Worm (Caenorhabditis elegans): ENCODE results near the gene klp-19.

Gene klp-19

DNA sequence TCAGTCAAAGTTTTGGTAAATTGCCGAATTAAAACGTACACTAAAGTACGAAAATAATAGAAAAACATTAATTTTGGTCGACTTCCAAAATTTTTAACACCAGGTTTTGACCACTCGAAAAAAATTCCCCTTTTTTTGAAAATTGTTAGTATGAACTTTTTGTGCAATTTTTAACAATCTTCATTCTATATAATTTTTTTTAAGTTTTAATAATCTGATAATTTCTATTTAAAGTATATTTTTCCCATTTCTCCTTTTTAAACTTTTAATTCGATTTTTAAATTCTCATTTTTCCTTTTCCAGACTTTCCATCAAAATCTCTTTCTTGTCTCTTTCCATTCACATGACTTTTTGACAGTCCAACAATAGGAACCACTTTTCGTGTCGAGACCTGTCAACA, 30.1 kb downstream of the klp-19 start, which contains the start of gene unc-64:
TSS of gene unc-64 (plus strand) at position 301 of the 400 bp plus-strand sequence.
- TF ChIP-seq hmg-4 (GFP tag; optimal IDR thresholded peaks at IDR 0.05) = no peak
- no peak for TF ChIP-seq tra-4 (tag; optimal IDR thresholded peaks at IDR 0.05)
- no peak for TF ChIP-seq ets-7 (tag; optimal IDR thresholded peaks at IDR 0.05)
- no peak for TF ChIP-seq sea-1 (GFP tag; conservative IDR thresholded peaks at IDR 0.05)
- no peak for TF ChIP-seq tbx-11 (GFP tag; IDR thresholded peaks at IDR 0.05)
- TF ChIP-seq ama-1 (optimal IDR thresholded peaks at IDR 0.05) = no peak
- TF ChIP-seq B0310.2 (tag; optimal IDR thresholded peaks at IDR 0.05) = no peak
- no peak for TF ChIP-seq scrt-1 (GFP tag; IDR thresholded peaks at IDR 0.05)
- TF ChIP-seq ceh-36 (tag; optimal IDR thresholded peaks at IDR 0.05) = no peak
- no peak for TF ChIP-seq flt-1 (GFP tag; IDR thresholded peaks at IDR 0.05)
- TF ChIP-seq F13C5.2 (tag; optimal IDR thresholded peaks at IDR 0.05) = no peak
- TF ChIP-seq ceh-13 (GFP tag; optimal IDR thresholded peaks at IDR 0.05) = no peak
- no peak for TF ChIP-seq hmbx-1 (tag; optimal IDR thresholded peaks at IDR 0.05)
- TF ChIP-seq tbx-37 (GFP tag; conservative IDR thresholded peaks at IDR 0.05) = no peak
- TF ChIP-seq pes-1 (GFP tag; IDR thresholded peaks at IDR 0.05) = no peak
- TF ChIP-seq hnd-1 (tag; optimal IDR thresholded peaks at IDR 0.05) = no peak
- TF ChIP-seq aly-1 (tag; optimal IDR thresholded peaks at IDR 0.05) = no peak

DNA sequence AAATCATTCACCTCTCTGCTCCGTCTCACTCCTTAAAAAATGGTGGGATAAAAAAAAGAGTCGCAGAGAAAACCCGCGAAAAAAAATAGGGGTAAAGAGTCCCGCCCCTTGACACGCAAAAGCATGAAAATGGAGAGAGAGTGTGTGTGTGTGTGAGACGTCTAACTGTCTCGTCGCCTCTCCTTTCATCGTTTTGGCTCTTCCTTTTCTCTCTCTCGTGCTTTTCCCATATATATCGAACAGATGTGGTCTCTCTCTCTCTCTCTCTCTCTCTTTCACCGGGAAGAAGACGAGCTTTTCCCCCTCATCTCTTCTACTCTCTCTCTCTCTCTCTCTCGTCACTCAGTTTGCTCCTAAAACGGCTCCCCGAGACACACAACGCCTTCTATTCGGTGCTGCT, 31.3 kb downstream of the klp-19 start:
- TF ChIP-seq hmbx-1 (tag; optimal IDR thresholded peaks at IDR 0.05) (no peak), scrt-1 (GFP tag; IDR thresholded peaks at IDR 0.05) (no peak), aly-1 (tag; optimal IDR thresholded peaks at IDR 0.05) (no peak), ets-7 (tag; optimal IDR thresholded peaks at IDR 0.05) (no peak), pes-1 (GFP tag; IDR thresholded peaks at IDR 0.05) (no peak), hmg-4 (GFP tag; optimal IDR thresholded peaks at IDR 0.05) (peak; percentile 42)

DNA sequence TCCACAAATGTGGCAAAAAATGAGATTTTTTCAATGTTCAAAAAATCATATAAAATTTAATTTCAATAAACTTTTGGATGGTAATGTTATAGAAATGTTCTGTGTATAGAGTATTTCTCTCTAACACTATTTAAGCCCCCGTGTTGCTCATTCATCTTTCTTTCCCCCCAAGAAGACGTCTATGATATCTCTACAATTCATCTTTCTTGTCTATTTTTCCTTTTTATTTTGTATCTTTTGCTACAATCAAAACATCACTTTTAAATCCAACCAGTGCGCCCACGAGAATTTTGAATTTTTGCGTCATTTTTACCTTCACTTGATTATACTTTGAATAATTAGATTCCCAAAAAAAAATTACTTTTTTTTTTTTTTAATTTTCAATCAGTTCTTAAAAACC, 34.3 kb downstream of the klp-19 start:
- TF ChIP-seq ama-1 (optimal IDR thresholded peaks at IDR 0.05) = no peak
- no peak for TF ChIP-seq B0310.2 (tag; optimal IDR thresholded peaks at IDR 0.05)
- TF ChIP-seq hmbx-1 (tag; optimal IDR thresholded peaks at IDR 0.05) = no peak
- TF ChIP-seq tbx-11 (GFP tag; IDR thresholded peaks at IDR 0.05) = no peak
- TF ChIP-seq scrt-1 (GFP tag; IDR thresholded peaks at IDR 0.05) = no peak
- no peak for TF ChIP-seq F13C5.2 (tag; optimal IDR thresholded peaks at IDR 0.05)
- TF ChIP-seq ets-7 (tag; optimal IDR thresholded peaks at IDR 0.05) = no peak
- no peak for TF ChIP-seq ceh-13 (GFP tag; optimal IDR thresholded peaks at IDR 0.05)
- TF ChIP-seq flt-1 (GFP tag; IDR thresholded peaks at IDR 0.05) = no peak
- TF ChIP-seq pes-1 (GFP tag; IDR thresholded peaks at IDR 0.05) = no peak

DNA sequence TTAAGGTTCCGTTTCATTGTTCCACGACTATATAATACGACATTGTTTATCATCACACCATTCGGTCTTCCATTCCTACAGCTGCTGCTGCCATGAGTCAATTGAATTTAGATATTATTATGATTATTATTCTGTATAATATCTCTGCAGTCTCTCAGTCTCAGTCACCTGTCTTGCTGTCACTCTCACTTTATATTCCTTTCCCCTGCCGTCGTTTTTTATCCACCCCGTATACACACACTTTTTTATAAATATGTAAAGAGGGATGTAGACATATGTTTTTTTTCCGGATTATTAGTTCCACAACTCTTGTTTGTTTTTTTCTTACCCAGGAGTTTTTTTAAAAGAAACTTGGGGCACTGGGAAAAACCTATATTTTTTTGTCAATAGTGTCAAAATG, 34.8 kb downstream of the klp-19 start:
- TF ChIP-seq flt-1 (GFP tag; IDR thresholded peaks at IDR 0.05) (no peak), ama-1 (optimal IDR thresholded peaks at IDR 0.05) (no peak), ets-7 (tag; optimal IDR thresholded peaks at IDR 0.05) (no peak), ceh-13 (GFP tag; optimal IDR thresholded peaks at IDR 0.05) (no peak), tbx-11 (GFP tag; IDR thresholded peaks at IDR 0.05) (no peak), hmbx-1 (tag; optimal IDR thresholded peaks at IDR 0.05) (no peak), ceh-36 (tag; optimal IDR thresholded peaks at IDR 0.05) (no peak), aly-1 (tag; optimal IDR thresholded peaks at IDR 0.05) (no peak), tra-4 (tag; optimal IDR thresholded peaks at IDR 0.05) (no peak), B0310.2 (tag; optimal IDR thresholded peaks at IDR 0.05) (no peak), pes-1 (GFP tag; IDR thresholded peaks at IDR 0.05) (no peak), scrt-1 (GFP tag; IDR thresholded peaks at IDR 0.05) (no peak), F13C5.2 (tag; optimal IDR thresholded peaks at IDR 0.05) (no peak), sea-1 (GFP tag; conservative IDR thresholded peaks at IDR 0.05) (no peak), tbx-37 (GFP tag; conservative IDR thresholded peaks at IDR 0.05) (no peak), hnd-1 (tag; optimal IDR thresholded peaks at IDR 0.05) (no peak), hmg-4 (GFP tag; optimal IDR thresholded peaks at IDR 0.05) (no peak)

DNA sequence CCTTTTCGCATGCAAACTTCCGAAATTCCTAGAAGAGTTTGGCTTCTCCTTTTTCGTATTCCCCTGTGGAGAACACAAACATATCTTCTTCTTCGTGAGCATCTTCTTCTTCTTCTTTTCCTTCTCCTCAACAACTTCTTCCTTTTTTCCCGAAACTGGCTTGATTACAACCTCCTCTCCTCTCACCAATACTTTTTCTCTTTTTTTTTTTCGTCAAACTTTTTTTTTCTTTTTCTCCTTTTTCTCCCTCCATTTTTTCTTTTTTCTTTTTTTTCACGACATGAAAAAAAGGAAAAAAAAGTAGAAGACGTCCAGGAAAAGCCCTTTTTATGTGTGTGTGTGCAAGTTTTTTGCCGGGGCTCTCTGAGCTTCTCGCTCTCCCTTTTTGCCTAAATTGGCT, 36.2 kb downstream of the klp-19 start:
- TF ChIP-seq flt-1 (GFP tag; IDR thresholded peaks at IDR 0.05) (no peak), hmg-4 (GFP tag; optimal IDR thresholded peaks at IDR 0.05) (no peak), tbx-11 (GFP tag; IDR thresholded peaks at IDR 0.05) (no peak), hnd-1 (tag; optimal IDR thresholded peaks at IDR 0.05) (no peak), ceh-36 (tag; optimal IDR thresholded peaks at IDR 0.05) (no peak), B0310.2 (tag; optimal IDR thresholded peaks at IDR 0.05) (no peak), tbx-37 (GFP tag; conservative IDR thresholded peaks at IDR 0.05) (no peak), ets-7 (tag; optimal IDR thresholded peaks at IDR 0.05) (no peak), hmbx-1 (tag; optimal IDR thresholded peaks at IDR 0.05) (no peak), ama-1 (optimal IDR thresholded peaks at IDR 0.05) (no peak), pes-1 (GFP tag; IDR thresholded peaks at IDR 0.05) (no peak), sea-1 (GFP tag; conservative IDR thresholded peaks at IDR 0.05) (no peak), scrt-1 (GFP tag; IDR thresholded peaks at IDR 0.05) (no peak), tra-4 (tag; optimal IDR thresholded peaks at IDR 0.05) (no peak), F13C5.2 (tag; optimal IDR thresholded peaks at IDR 0.05) (no peak), ceh-13 (GFP tag; optimal IDR thresholded peaks at IDR 0.05) (no peak), aly-1 (tag; optimal IDR thresholded peaks at IDR 0.05) (no peak)

DNA sequence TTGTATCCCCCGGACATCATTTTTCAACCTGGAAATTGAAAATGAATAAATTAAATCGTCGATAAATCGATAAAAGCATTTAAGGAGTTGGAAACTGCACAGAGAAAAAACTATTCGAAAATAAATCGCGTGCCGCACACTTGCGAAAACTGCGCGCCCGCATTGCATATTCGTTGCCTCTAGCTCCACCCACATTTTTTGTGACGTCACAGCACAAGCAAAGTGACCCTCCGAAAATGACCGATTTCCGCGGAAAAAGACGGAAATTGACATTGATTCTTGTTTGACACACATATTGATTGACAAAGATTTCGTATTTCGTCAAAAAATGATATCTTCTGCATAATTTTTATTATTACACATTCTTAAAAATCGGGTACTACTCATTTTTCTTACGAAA, 38.2 kb downstream of the klp-19 start, which contains the start of gene cpf-2:
TSS of gene cpf-2 (minus strand) at position 28 of the 400 bp plus-strand sequence.
- TF ChIP-seq B0310.2 (tag; optimal IDR thresholded peaks at IDR 0.05) (peak; percentile 33), ceh-13 (GFP tag; optimal IDR thresholded peaks at IDR 0.05) (peak; percentile 33), F13C5.2 (tag; optimal IDR thresholded peaks at IDR 0.05) (peak; percentile 93), flt-1 (GFP tag; IDR thresholded peaks at IDR 0.05) (peak; percentile 64), tbx-37 (GFP tag; conservative IDR thresholded peaks at IDR 0.05) (peak; percentile 55; the same call in 1 of the 2 replicates), hmbx-1 (tag; optimal IDR thresholded peaks at IDR 0.05) (peak; percentile 33), ceh-36 (tag; optimal IDR thresholded peaks at IDR 0.05) (peak; percentile 51), hnd-1 (tag; optimal IDR thresholded peaks at IDR 0.05) (peak; percentile 13), tbx-11 (GFP tag; IDR thresholded peaks at IDR 0.05) (peak; percentile 65; the same call in 1 of the 2 replicates), scrt-1 (GFP tag; IDR thresholded peaks at IDR 0.05) (peak; percentile 57; the same call in 1 of the 2 replicates), sea-1 (GFP tag; conservative IDR thresholded peaks at IDR 0.05) (peak; percentile 80), pes-1 (GFP tag; IDR thresholded peaks at IDR 0.05) (peak; percentile 75), aly-1 (tag; optimal IDR thresholded peaks at IDR 0.05) (peak; percentile 44), ama-1 (optimal IDR thresholded peaks at IDR 0.05) (no peak), ets-7 (tag; optimal IDR thresholded peaks at IDR 0.05) (no peak), hmg-4 (GFP tag; optimal IDR thresholded peaks at IDR 0.05) (peak; percentile 73), tra-4 (tag; optimal IDR thresholded peaks at IDR 0.05) (peak; percentile 12)

- TF ChIP-seq ets-7 (tag; optimal IDR thresholded peaks at IDR 0.05) (no peak), aly-1 (tag; optimal IDR thresholded peaks at IDR 0.05) (no peak), scrt-1 (GFP tag; IDR thresholded peaks at IDR 0.05) (no peak)
These were observed 40.0 kb downstream of the klp-19 start for ce11 chrIII:13267046-13267445.

All from whole organism, early embryonic.